Worm (Caenorhabditis elegans) whole organism, early embryonic: ENCODE data around the gene rab-6.1.

Experiments used
- B0310.2 ChIP-seq: sonication (generic microtip); optimal IDR thresholded peaks from 2 replicates; lab custom pipeline; 2016; ENCODE audit warnings: mild to moderate bottlenecking, missing genetic modification characterization, missing compliant biosample characterization
- F13C5.2 ChIP-seq: sonication (generic microtip); optimal IDR thresholded peaks from 2 replicates; lab custom pipeline; 2017; ENCODE audit warnings: mild to moderate bottlenecking, missing genetic modification characterization, inconsistent platforms, missing compliant biosample characterization
- aly-1 ChIP-seq: sonication (generic microtip); optimal IDR thresholded peaks from 2 replicates; lab custom pipeline; 2016; ENCODE audit warnings: missing genetic modification characterization, missing compliant biosample characterization
- ama-1 ChIP-seq: fragments of 150-350 bp; optimal IDR thresholded peaks from 2 replicates; lab custom pipeline; 2014
- ceh-13 ChIP-seq: fragments of 200-800 bp; sonication (Bioruptor generic); optimal IDR thresholded peaks from 2 replicates; lab custom pipeline; 2018; ENCODE audit warnings: mild to moderate bottlenecking, missing genetic modification characterization, missing compliant biosample characterization
- ceh-36 ChIP-seq: sonication (generic microtip); optimal IDR thresholded peaks from 2 replicates; lab custom pipeline; 2016; ENCODE audit warnings: missing genetic modification characterization, inconsistent platforms, missing compliant biosample characterization
- ets-7 ChIP-seq: sonication (generic microtip); optimal IDR thresholded peaks from 2 replicates; lab custom pipeline; 2016; ENCODE audit warnings: missing genotype, missing genetic modification characterization, missing compliant biosample characterization
- hnd-1 ChIP-seq: sonication (generic microtip); optimal IDR thresholded peaks from 2 replicates; lab custom pipeline; 2016; ENCODE audit warnings: missing genetic modification characterization, missing compliant biosample characterization
- scrt-1 ChIP-seq: fragments of 200-800 bp; sonication (Bioruptor generic); IDR thresholded peaks from 2 replicates; pipeline ENCODE4 v1.3.6; 2022; ENCODE audit warnings: missing genetic modification characterization, missing compliant biosample characterization
- sea-1 ChIP-seq: fragments of 200-800 bp; sonication (Bioruptor generic); conservative IDR thresholded peaks from 2 replicates; pipeline ENCODE4 v1.3.6; 2022; ENCODE audit warnings: missing genetic modification characterization, missing compliant biosample characterization
- tbx-37 ChIP-seq: fragments of 200-800 bp; sonication (Bioruptor generic); conservative IDR thresholded peaks from 2 replicates; pipeline ENCODE4 v1.3.6; 2022; ENCODE audit warnings: missing genetic modification reagents, missing genetic modification characterization, missing compliant biosample characterization

DNA sequence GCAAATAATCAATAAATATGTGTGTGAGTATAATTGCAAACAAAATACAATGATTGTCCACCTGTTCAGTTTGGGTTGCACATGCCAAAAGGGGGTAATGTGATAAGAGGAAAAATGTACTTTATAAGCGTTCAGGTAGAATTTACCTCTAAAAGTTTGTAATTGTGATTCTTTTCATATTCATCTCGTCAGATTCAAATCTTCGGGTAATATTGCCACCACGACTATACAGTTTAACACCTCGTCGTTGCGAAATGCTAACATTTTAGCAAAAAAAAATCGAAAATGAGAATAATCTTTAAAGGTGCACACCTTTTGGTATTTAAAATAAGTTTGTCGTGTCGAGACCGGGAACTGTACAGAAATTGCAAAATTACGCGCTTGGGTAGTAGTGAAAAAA is 37.4 kb upstream of the rab-6.1 start, which contains the start of gene nac-2:
- TF ChIP-seq ama-1 (lab: Kevin White, UChicago) (no peak), B0310.2 (tag; lab: Kevin White, UChicago) (no peak), F13C5.2 (tag; lab: Kevin White, UChicago) (no peak), sea-1 (GFP tag; lab: Robert Waterston, UW) (no peak), ceh-13 (no peak), aly-1 (tag; lab: Kevin White, UChicago) (no peak), hnd-1 (tag; lab: Kevin White, UChicago) (no peak), tbx-37 (GFP tag; lab: Robert Waterston, UW) (no peak), scrt-1 (no peak), ets-7 (no peak), ceh-36 (no peak)
